Worm (Caenorhabditis elegans) whole organism, L4 larva: ENCODE data around the gene C47G2.4.

Experiments
- fkh-10 ChIP-seq: fragments of 150-350 bp; optimal IDR thresholded peaks from 2 replicates; lab custom pipeline; 2014; ENCODE audit warnings: missing biosample characterization, missing genetic modification reagents, missing genetic modification characterization
- mdl-1 ChIP-seq, 2 experiments: fragments of 150-350 bp in 1 of 2; sonication (generic microtip) in 1 of 2; optimal IDR thresholded peaks; 2 replicates each; lab custom pipeline; 2014 to 2017; ENCODE audit warnings: missing biosample characterization in 2 of 2, missing genetic modification characterization in 2 of 2
- nhr-77 ChIP-seq: fragments of 150-350 bp; optimal IDR thresholded peaks from 2 replicates; lab custom pipeline; 2014; ENCODE audit warnings: missing biosample characterization, missing genetic modification characterization

DNA sequence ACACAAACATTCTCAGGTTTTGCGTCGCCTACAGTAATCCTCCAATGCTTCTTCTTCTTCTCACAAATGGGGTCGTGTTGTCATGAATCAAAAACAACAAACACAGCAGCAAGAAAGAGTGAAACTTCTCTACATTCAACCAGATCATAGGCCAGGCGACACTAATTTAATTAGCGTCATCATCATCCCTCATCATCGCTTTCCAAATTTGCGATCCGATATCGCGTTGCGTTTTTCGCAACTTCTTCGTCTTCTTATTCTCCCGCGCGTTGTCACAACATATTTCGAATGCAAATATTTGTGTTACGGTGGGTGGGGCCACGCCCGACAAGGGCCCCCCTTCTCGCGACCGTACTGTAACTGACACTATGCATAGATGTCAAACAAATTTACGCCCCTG is 7.0 kb downstream of the C47G2.4 start:
- TF ChIP-seq fkh-10 (no peak), nhr-77 (tag; lab: Kevin White, UChicago) (no peak), mdl-1 (tag; optimal IDR thresholded peaks at IDR 0.05; lab: Kevin White, UChicago) (no peak)
